Worm (Caenorhabditis elegans): ENCODE data around the gene twk-14.
A peak's percentile ranks its signal among the peaks of the same experiment; 100 is the strongest.

The twk-14 gene

ce11 chrV:12358347-12358746 lies 37.2 kb downstream of the twk-14 start, which contains the start of gene F23H12.5 (continued):
- no peak for TF ChIP-seq snpc-4 (GFP tag; optimal IDR thresholded peaks at IDR 0.05)
- no peak for TF ChIP-seq snpc-4 (tag; optimal IDR thresholded peaks at IDR 0.05)
- no peak for TF ChIP-seq lin-26 (GFP tag; IDR thresholded peaks at IDR 0.05)

ce11 chrV:12357632-12358031 lies 37.9 kb downstream of the twk-14 start:
- TF ChIP-seq K12H6.12 (tag; optimal IDR thresholded peaks at IDR 0.05) (no peak), him-1 (tag; optimal IDR thresholded peaks at IDR 0.05) (no peak), repo-1 (tag; optimal IDR thresholded peaks at IDR 0.05) (no peak), akir-1 (GFP tag; optimal IDR thresholded peaks at IDR 0.05) (no peak), F33H1.4 (GFP tag; IDR thresholded peaks at IDR 0.05) (no peak), nhr-80 (tag; optimal IDR thresholded peaks at IDR 0.05) (no peak), B0035.1 (tag; optimal IDR thresholded peaks at IDR 0.05) (no peak), C17E4.6 (GFP tag; IDR thresholded peaks at IDR 0.05) (no peak), F49E8.2 (tag; optimal IDR thresholded peaks at IDR 0.05; ENCODE audit: insufficient read depth) (no peak), ztf-22 (GFP tag; optimal IDR thresholded peaks at IDR 0.05) (no peak), Y67H2A.10 (GFP tag; conservative IDR thresholded peaks at IDR 0.05) (no peak)

DNA sequence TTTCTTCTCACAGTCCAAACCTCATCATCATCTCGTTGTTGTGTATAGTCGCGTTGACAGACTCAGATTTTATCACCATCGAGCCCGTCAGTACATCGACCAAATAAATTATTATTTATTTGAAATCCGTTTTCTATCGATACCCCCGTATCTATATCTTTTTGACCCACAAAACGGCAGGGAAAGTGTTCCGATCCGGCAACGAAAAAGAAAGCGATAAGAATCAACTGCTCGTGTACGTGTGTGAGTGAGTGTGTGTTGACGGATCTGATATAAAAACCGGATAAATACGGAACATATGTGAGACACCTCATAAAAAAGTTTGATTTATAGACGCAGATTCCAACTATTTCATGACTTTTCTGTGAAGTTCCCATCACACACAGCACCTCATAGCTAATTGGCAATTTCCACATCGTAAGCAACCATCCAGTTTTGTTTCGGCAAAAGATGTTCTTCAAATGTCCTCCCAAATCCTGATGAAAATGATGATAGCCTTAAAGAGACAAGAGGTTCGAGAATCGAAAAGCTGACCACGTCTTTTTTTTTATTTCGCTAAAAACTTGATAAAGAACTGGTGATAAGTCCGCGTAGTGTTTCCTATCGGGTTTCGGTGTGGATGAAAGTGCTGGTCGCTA lies 41.2 kb downstream of the twk-14 start:
- TF ChIP-seq F49E8.2 (tag; optimal IDR thresholded peaks at IDR 0.05; ENCODE audit: insufficient read depth), result no peak
- TF ChIP-seq D2030.7 (GFP tag; IDR thresholded peaks at IDR 0.05), result no peak
- TF ChIP-seq nhr-179 (tag; optimal IDR thresholded peaks at IDR 0.05), result no peak
- TF ChIP-seq hsf-1 (GFP tag; IDR thresholded peaks at IDR 0.05), result no peak

- TF ChIP-seq akir-1 (GFP tag; optimal IDR thresholded peaks at IDR 0.05), result no peak
- TF ChIP-seq zfh-2 (GFP tag; conservative IDR thresholded peaks at IDR 0.05), result peak; percentile 97
- no peak for TF ChIP-seq tlf-1 (GFP tag; optimal IDR thresholded peaks at IDR 0.05)
- peak; percentile 99 for TF ChIP-seq egrh-3 (GFP tag; IDR thresholded peaks at IDR 0.05)
- TF ChIP-seq mes-4 (tag; optimal IDR thresholded peaks at IDR 0.05), result no peak
- no peak for TF ChIP-seq madf-6 (GFP tag; IDR thresholded peaks at IDR 0.05)
- no peak for TF ChIP-seq nhr-179 (tag; optimal IDR thresholded peaks at IDR 0.05)
- no peak for TF ChIP-seq ztf-6 (GFP tag; IDR thresholded peaks at IDR 0.05)
- TF ChIP-seq ccch-3 (GFP tag; optimal IDR thresholded peaks at IDR 0.05), result no peak
- TF ChIP-seq attf-5 (GFP tag; optimal IDR thresholded peaks at IDR 0.05), result no peak
- no peak for TF ChIP-seq egl-44 (GFP tag; IDR thresholded peaks at IDR 0.05)
- peak; percentile 52; the same call in 1 of the 2 replicates for TF ChIP-seq mcd-1 (GFP tag; IDR thresholded peaks at IDR 0.05)
- TF ChIP-seq gei-17 (GFP tag; optimal IDR thresholded peaks at IDR 0.05), result no peak
- TF ChIP-seq cebp-2 (GFP tag; IDR thresholded peaks at IDR 0.05), result no peak
- TF ChIP-seq hlh-12 (tag; optimal IDR thresholded peaks at IDR 0.05), result no peak
- TF ChIP-seq dpl-1 (GFP tag; optimal IDR thresholded peaks at IDR 0.05), result no peak
- TF ChIP-seq ztf-28 (GFP tag; IDR thresholded peaks at IDR 0.05), result 0 out of 2 replicates have a peak, but pooled peaks have one; percentile 47
Measured at ce11 chrV:12353505-12353904, 42.0 kb downstream of the twk-14 start.

DNA sequence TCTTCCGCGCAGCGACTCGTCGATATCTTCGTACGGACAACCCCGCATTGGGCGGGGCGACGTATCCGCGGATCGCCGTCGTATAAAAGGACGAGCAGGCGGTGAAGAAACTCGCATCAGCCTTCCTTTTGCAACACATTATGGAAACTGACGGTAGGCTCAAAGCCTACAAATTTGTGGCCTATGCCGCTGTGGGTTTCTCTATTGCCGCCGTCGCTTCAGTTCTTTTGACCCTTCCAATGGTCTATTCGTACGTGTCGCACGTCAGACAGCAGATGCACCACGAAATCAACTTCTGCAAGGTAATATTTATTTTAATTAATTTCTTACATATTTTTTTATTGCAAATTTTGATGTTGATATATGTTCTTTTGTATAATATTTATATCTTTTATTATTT lies 42.6 kb downstream of the twk-14 start:
- TF ChIP-seq ceh-91 (GFP tag; IDR thresholded peaks at IDR 0.05), result no peak
- 0 out of 2 replicates have a peak, but pooled peaks have one; percentile 17 for TF ChIP-seq attf-6 (GFP tag; IDR thresholded peaks at IDR 0.05)

Measured in whole organism, young adult.